Worm (Caenorhabditis elegans) whole organism, L1 larva: ENCODE results near the gene K08D12.4.

ENCODE experiments used
- C16A3.4 ChIP-seq: fragments of 150-350 bp; optimal IDR thresholded peaks from 2 replicates; lab custom pipeline; 2014; ENCODE audit warnings: missing biosample characterization, missing genetic modification characterization
- Y116A8C.19 ChIP-seq: sonication (generic microtip); optimal IDR thresholded peaks from 2 replicates; lab custom pipeline; 2016; ENCODE audit warnings: missing compliant biosample characterization, missing genetic modification characterization, borderline replicate concordance
- aha-1 ChIP-seq: fragments of 150-350 bp; optimal IDR thresholded peaks from 2 replicates; lab custom pipeline; 2014; ENCODE audit warnings: missing biosample characterization, missing genetic modification characterization
- ama-1 ChIP-seq: fragments of 150-350 bp; optimal IDR thresholded peaks from 2 replicates; lab custom pipeline; 2014
- ceh-63 ChIP-seq: fragments of 200-800 bp; sonication (Bioruptor generic); optimal IDR thresholded peaks from 2 replicates; lab custom pipeline; 2018; ENCODE audit warnings: mild to moderate bottlenecking, missing genetic modification characterization, missing compliant biosample characterization
- ceh-8 ChIP-seq: fragments of 200-800 bp; sonication (Bioruptor generic); optimal IDR thresholded peaks from 2 replicates; lab custom pipeline; 2018; ENCODE audit warnings: mild to moderate bottlenecking, missing genetic modification characterization, moderate library complexity, missing compliant biosample characterization
- ceh-90 ChIP-seq: sonication (generic microtip); optimal IDR thresholded peaks from 2 replicates; lab custom pipeline; 2016; ENCODE audit warnings: missing genetic modification characterization, missing compliant biosample characterization
- dsc-1 ChIP-seq: sonication (generic microtip); optimal IDR thresholded peaks from 2 replicates; lab custom pipeline; 2016; ENCODE audit warnings: mild to moderate bottlenecking, missing genetic modification characterization, missing compliant biosample characterization
- efl-1 ChIP-seq, 4 experiments: fragments of 150-350 bp; optimal IDR thresholded peaks in 3 of 4; peaks in 1 of 4; 1 replicate in 1 of 4; 2 replicates in 3 of 4; lab custom pipeline; 2014; ENCODE audit warnings: missing biosample characterization in 2 of 4, missing genetic modification characterization in 2 of 4, missing genetic modification reagents in 2 of 4
- efl-3 ChIP-seq: fragments of 200-800 bp; sonication (Bioruptor generic); optimal IDR thresholded peaks from 2 replicates; lab custom pipeline; 2018; ENCODE audit warnings: mild to moderate bottlenecking, missing genetic modification characterization, missing compliant biosample characterization
- egl-13 ChIP-seq: sonication (generic microtip); optimal IDR thresholded peaks from 2 replicates; lab custom pipeline; 2016; ENCODE audit warnings: missing genotype, missing genetic modification reagents, missing genetic modification characterization, missing compliant biosample characterization
- elt-2 ChIP-seq: sonication (generic microtip); optimal IDR thresholded peaks from 2 replicates; lab custom pipeline; 2016; ENCODE audit warnings: missing genetic modification characterization, mild to moderate bottlenecking, inconsistent platforms, missing compliant biosample characterization, missing genetic modification reagents
- fkh-10 ChIP-seq: sonication (generic microtip); optimal IDR thresholded peaks from 2 replicates; lab custom pipeline; 2017; ENCODE audit warnings: missing biosample characterization, missing genetic modification reagents, missing genetic modification characterization
- fkh-4 ChIP-seq: sonication (generic microtip); optimal IDR thresholded peaks from 2 replicates; lab custom pipeline; 2016; ENCODE audit warnings: missing compliant biosample characterization, missing genetic modification characterization, borderline replicate concordance
- grh-1 ChIP-seq: fragments of 200-800 bp; sonication (Bioruptor generic); IDR thresholded peaks from 2 replicates; pipeline ENCODE4 v1.3.6; 2022; ENCODE audit warnings: missing genetic modification reagents, missing genetic modification characterization, missing compliant biosample characterization
- irx-1 ChIP-seq: sonication (generic microtip); optimal IDR thresholded peaks from 2 replicates; lab custom pipeline; 2016; ENCODE audit warnings: missing genetic modification characterization, missing compliant biosample characterization
- isw-1 ChIP-seq: fragments of 200-800 bp; sonication (Bioruptor generic); IDR thresholded peaks from 2 replicates; pipeline ENCODE4 v1.3.6; 2022; ENCODE audit warnings: missing genetic modification characterization, missing compliant biosample characterization
- jun-1 ChIP-seq: fragments of 150-350 bp; optimal IDR thresholded peaks from 2 replicates; lab custom pipeline; 2014; ENCODE audit warnings: missing biosample characterization, missing genetic modification reagents, missing genetic modification characterization
- lir-3 ChIP-seq: sonication (generic microtip); optimal IDR thresholded peaks from 2 replicates; lab custom pipeline; 2016; ENCODE audit warnings: mild to moderate bottlenecking, missing genetic modification characterization, moderate library complexity, missing compliant biosample characterization; ENCODE audit not compliant: poor library complexity
- mab-9 ChIP-seq: fragments of 200-800 bp; sonication (Bioruptor generic); IDR thresholded peaks from 2 replicates; pipeline ENCODE4 v1.3.6; 2022; ENCODE audit warnings: missing genetic modification reagents, missing genetic modification characterization, missing compliant biosample characterization
- nhr-20 ChIP-seq: sonication (generic microtip); optimal IDR thresholded peaks from 2 replicates; lab custom pipeline; 2016; ENCODE audit warnings: mild to moderate bottlenecking, missing genetic modification characterization, missing compliant biosample characterization
- nhr-237 ChIP-seq: fragments of 150-350 bp; optimal IDR thresholded peaks from 2 replicates; lab custom pipeline; 2014; ENCODE audit warnings: missing biosample characterization, missing genetic modification characterization
- nhr-47 ChIP-seq: sonication (generic microtip); optimal IDR thresholded peaks from 2 replicates; lab custom pipeline; 2016; ENCODE audit warnings: mild to moderate bottlenecking, missing genetic modification characterization, moderate library complexity, missing compliant biosample characterization
- nhr-71 ChIP-seq: sonication (generic microtip); optimal IDR thresholded peaks from 2 replicates; lab custom pipeline; 2016; ENCODE audit warnings: mild to moderate bottlenecking, missing genetic modification characterization, moderate library complexity, missing compliant biosample characterization
- nhr-84 ChIP-seq: sonication (generic microtip); optimal IDR thresholded peaks from 2 replicates; lab custom pipeline; 2017; ENCODE audit warnings: missing biosample characterization, missing genetic modification characterization
- nhr-85 ChIP-seq: sonication (generic microtip); peaks from one replicate; lab custom pipeline; 2016; ENCODE audit warnings: missing genetic modification characterization, inconsistent platforms, missing compliant biosample characterization
- nhr-90 ChIP-seq: sonication (generic microtip); optimal IDR thresholded peaks from 2 replicates; lab custom pipeline; 2016; ENCODE audit warnings: mild to moderate bottlenecking, missing genetic modification characterization, missing compliant biosample characterization; ENCODE audit not compliant: poor library complexity
- pax-3 ChIP-seq: fragments of 200-800 bp; sonication (Bioruptor generic); optimal IDR thresholded peaks from 2 replicates; lab custom pipeline; 2018; ENCODE audit warnings: mild to moderate bottlenecking, missing genetic modification characterization, moderate library complexity, missing compliant biosample characterization
- pqm-1 ChIP-seq: sonication (generic microtip); optimal IDR thresholded peaks from 3 replicates; lab custom pipeline; 2017; ENCODE audit warnings: missing biosample characterization, missing genetic modification characterization
- sox-4 ChIP-seq: sonication (generic microtip); optimal IDR thresholded peaks from 2 replicates; lab custom pipeline; 2016; ENCODE audit warnings: missing genetic modification characterization, missing compliant biosample characterization
- swsn-7 ChIP-seq: sonication (generic microtip); optimal IDR thresholded peaks from 2 replicates; lab custom pipeline; 2016; ENCODE audit warnings: missing genetic modification characterization, missing compliant biosample characterization
- tbx-2 ChIP-seq: sonication (generic microtip); optimal IDR thresholded peaks from 2 replicates; lab custom pipeline; 2016; ENCODE audit warnings: missing genetic modification characterization, missing compliant biosample characterization
- unc-30 ChIP-seq: sonication (generic microtip); optimal IDR thresholded peaks from 2 replicates; lab custom pipeline; 2017; ENCODE audit warnings: missing biosample characterization, missing genetic modification characterization
- unc-62 ChIP-seq: fragments of 150-350 bp; optimal IDR thresholded peaks from 2 replicates; lab custom pipeline; 2014; ENCODE audit warnings: missing biosample characterization, missing genetic modification reagents, missing genetic modification characterization
- unc-98 ChIP-seq: fragments of 200-800 bp; sonication (Bioruptor generic); IDR thresholded peaks from 2 replicates; pipeline ENCODE4 v1.3.6; 2022; ENCODE audit warnings: missing genetic modification characterization, missing compliant biosample characterization
- xbp-1 ChIP-seq: sonication (generic microtip); optimal IDR thresholded peaks from 2 replicates; lab custom pipeline; 2016; ENCODE audit warnings: missing genetic modification characterization, missing compliant biosample characterization
- zip-4 ChIP-seq: fragments of 200-800 bp; sonication (Bioruptor generic); optimal IDR thresholded peaks from 2 replicates; lab custom pipeline; 2018; ENCODE audit warnings: mild to moderate bottlenecking, missing genetic modification characterization, moderate library complexity, missing compliant biosample characterization
- ztf-11 ChIP-seq, 2 experiments: sonication (generic microtip); optimal IDR thresholded peaks; 2 replicates each; lab custom pipeline; 2016 to 2017; ENCODE audit warnings: missing genetic modification characterization in 2 of 2, missing biosample characterization in 1 of 2, missing compliant biosample characterization in 1 of 2

K08D12.4 gene

DNA sequence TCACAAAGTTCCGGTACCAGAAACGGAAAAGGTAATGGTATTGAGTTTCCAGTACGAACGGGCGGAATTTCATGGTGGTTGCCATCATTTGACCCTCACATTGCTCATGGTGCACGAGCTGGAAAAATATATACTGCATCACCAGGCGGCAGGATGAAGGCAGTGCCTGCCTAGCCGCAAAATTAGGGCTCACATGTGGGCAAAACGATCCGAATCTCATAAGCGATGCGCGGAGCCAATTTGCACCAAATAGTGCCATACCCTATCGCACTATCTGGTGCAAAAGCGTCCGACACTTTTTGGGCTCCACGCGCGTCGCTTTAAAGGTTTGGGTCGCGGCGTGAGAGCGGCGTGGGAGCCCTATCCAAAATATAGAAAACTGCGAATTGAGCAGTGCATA lies 27.9 kb upstream of the K08D12.4 start:
- TF ChIP-seq aha-1 (tag; lab: Kevin White, UChicago) (no peak), irx-1 (tag; lab: Kevin White, UChicago) (no peak), nhr-20 (tag; lab: Kevin White, UChicago) (no peak), swsn-7 (tag; lab: Kevin White, UChicago) (no peak), ceh-8 (GFP tag; lab: Kevin White, UChicago) (no peak), nhr-47 (tag; lab: Kevin White, UChicago) (no peak), grh-1 (GFP tag; lab: Robert Waterston, UW) (no peak), unc-30 (tag; lab: Kevin White, UChicago) (no peak), nhr-237 (tag; lab: Kevin White, UChicago) (no peak), unc-62 (GFP tag; lab: Kevin White, UChicago) (no peak), zip-4 (GFP tag; lab: Kevin White, UChicago) (no peak), pax-3 (tag; lab: Kevin White, UChicago) (no peak), mab-9 (no peak), xbp-1 (tag; lab: Kevin White, UChicago) (no peak), nhr-71 (tag; lab: Kevin White, UChicago) (no peak)

DNA sequence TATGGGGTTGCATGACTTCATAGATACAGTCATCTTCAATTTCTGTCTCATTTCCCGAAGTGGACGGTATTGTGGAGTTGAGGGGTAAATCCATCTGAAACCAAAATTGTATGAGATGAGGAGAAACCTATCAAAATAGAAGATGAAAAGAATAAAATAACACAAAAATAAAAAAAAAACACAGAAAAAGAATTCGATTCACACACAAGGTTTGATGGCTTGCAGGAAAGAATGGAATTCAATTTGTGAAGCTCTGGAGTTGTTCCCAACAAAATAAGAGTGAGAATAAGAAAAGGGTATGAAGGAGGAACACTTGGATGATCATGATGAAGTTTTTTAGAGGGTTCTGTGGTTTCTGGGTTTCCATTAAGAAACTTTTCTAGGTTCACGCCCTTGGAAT lies 25.0 kb upstream of the K08D12.4 start, which contains the start of gene Y41D4B.24:
TSS of gene Y41D4B.24 (minus strand) at position 101 of the 400 bp plus-strand sequence.
- TF ChIP-seq nhr-90 (tag; lab: Kevin White, UChicago), result no peak
- no peak for TF ChIP-seq Y116A8C.19 (tag; lab: Kevin White, UChicago)
- no peak for TF ChIP-seq jun-1 (tag; lab: Kevin White, UChicago)
- TF ChIP-seq sox-4 (tag; lab: Kevin White, UChicago), result no peak

DNA sequence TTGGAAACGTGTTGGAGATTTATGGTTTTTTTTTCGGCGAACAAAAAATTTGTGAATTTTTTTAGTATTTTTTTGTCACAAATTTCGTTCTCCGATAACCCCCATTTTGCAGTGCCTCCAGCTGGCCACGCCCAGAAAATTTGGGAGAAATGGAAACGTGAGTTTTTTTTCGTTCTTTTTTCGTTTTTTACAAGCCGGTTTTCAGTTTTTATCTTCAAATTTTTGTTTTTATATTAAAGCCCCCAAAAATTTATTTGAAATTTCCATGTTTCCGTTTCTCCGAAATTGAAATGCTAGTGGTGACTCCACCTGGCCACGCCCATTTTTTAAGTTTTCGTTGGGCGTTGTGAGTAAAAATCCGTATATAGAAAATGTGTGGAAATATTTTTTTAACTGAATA lies 19.9 kb upstream of the K08D12.4 start:
- TF ChIP-seq efl-1 (optimal IDR thresholded peaks at IDR 0.05; lab: Kevin White, UChicago), result peak in 1 of 2 experiments; percentile 10
- TF ChIP-seq efl-1 (GFP tag; optimal IDR thresholded peaks at IDR 0.05 in 1 of 2; lab: Kevin White, UChicago), result no peak
- TF ChIP-seq lir-3 (tag; lab: Kevin White, UChicago), result peak; percentile 66
- peak; percentile 37 for TF ChIP-seq egl-13
- TF ChIP-seq mab-9, result no peak
- peak; percentile 43 for TF ChIP-seq nhr-71 (tag; lab: Kevin White, UChicago)
- TF ChIP-seq tbx-2, result peak; percentile 51
- peak; percentile 33 for TF ChIP-seq pax-3 (tag; lab: Kevin White, UChicago)
- no peak for TF ChIP-seq ama-1 (lab: Kevin White, UChicago)
- TF ChIP-seq xbp-1 (tag; lab: Kevin White, UChicago), result peak; percentile 4
- peak; percentile 68 for TF ChIP-seq nhr-90 (tag; lab: Kevin White, UChicago)
- TF ChIP-seq fkh-4 (tag; lab: Kevin White, UChicago), result peak; percentile 44
- TF ChIP-seq elt-2 (tag; lab: Kevin White, UChicago), result peak; percentile 67
- TF ChIP-seq efl-3 (GFP tag; lab: Kevin White, UChicago), result no peak
- peak; percentile 70 for TF ChIP-seq nhr-85
- TF ChIP-seq C16A3.4 (tag; lab: Kevin White, UChicago), result no peak
- TF ChIP-seq isw-1 (GFP tag; lab: Robert Waterston, UW), result 0 out of 2 replicates have a peak, but pooled peaks have one; percentile 19
- peak; percentile 50 for TF ChIP-seq ceh-90 (tag; lab: Kevin White, UChicago)
- TF ChIP-seq jun-1 (tag; lab: Kevin White, UChicago), result no peak
- peak; percentile 4 for TF ChIP-seq swsn-7 (tag; lab: Kevin White, UChicago)
- TF ChIP-seq nhr-84 (tag; lab: Kevin White, UChicago), result no peak
- TF ChIP-seq ztf-11 (tag; optimal IDR thresholded peaks at IDR 0.05; lab: Kevin White, UChicago), result peak in 1 of 2 experiments; percentile 56
- peak; percentile 31 for TF ChIP-seq sox-4 (tag; lab: Kevin White, UChicago)
- no peak for TF ChIP-seq fkh-10 (GFP tag; lab: Kevin White, UChicago)
- TF ChIP-seq dsc-1, result peak; percentile 30
- peak; percentile 77 for TF ChIP-seq unc-98 (GFP tag; lab: Robert Waterston, UW)
- TF ChIP-seq nhr-47 (tag; lab: Kevin White, UChicago), result peak; percentile 43
- TF ChIP-seq ceh-63 (GFP tag; lab: Kevin White, UChicago), result no peak
- no peak for TF ChIP-seq pqm-1 (tag; lab: Kevin White, UChicago)
- 0 out of 2 replicates have a peak, but pooled peaks have one; percentile 29 for TF ChIP-seq grh-1 (GFP tag; lab: Robert Waterston, UW)
